Worm (Caenorhabditis elegans): ENCODE measurements around the gene F43C1.7.

Gene F43C1.7

ce11 chrIII:4228008-4228407, 14.4 kb downstream of the F43C1.7 start, which contains the start of gene mpk-1:
Gene mpk-1 (minus strand): TSS chrIII:4228108.
- TF ChIP-seq F37B4.10 (GFP tag; IDR thresholded peaks at IDR 0.05) (no peak), nhr-90 (tag; optimal IDR thresholded peaks at IDR 0.05) (no peak), K12H6.12 (tag; optimal IDR thresholded peaks at IDR 0.05) (no peak), mel-28 (tag; optimal IDR thresholded peaks at IDR 0.05; ENCODE audit: borderline replicate concordance) (no peak), D2030.7 (GFP tag; IDR thresholded peaks at IDR 0.05) (no peak), unc-130 (GFP tag; optimal IDR thresholded peaks at IDR 0.05) (no peak)

- no peak for TF ChIP-seq bed-2 (GFP tag; IDR thresholded peaks at IDR 0.05)
- TF ChIP-seq unc-130 (GFP tag; optimal IDR thresholded peaks at IDR 0.05): no peak
- no peak for TF ChIP-seq F10E7.11 (tag; optimal IDR thresholded peaks at IDR 0.05)
- TF ChIP-seq nhr-80 (tag; optimal IDR thresholded peaks at IDR 0.05): peak; percentile 65
- TF ChIP-seq lin-26 (GFP tag; IDR thresholded peaks at IDR 0.05): no peak
- no peak for TF ChIP-seq mcd-1 (GFP tag; IDR thresholded peaks at IDR 0.05)
- TF ChIP-seq dpl-1 (GFP tag; optimal IDR thresholded peaks at IDR 0.05): no peak
- no peak for TF ChIP-seq zfh-2 (GFP tag; conservative IDR thresholded peaks at IDR 0.05)
Measured at ce11 chrIII:4227363-4227762, 15.0 kb downstream of the F43C1.7 start.

ce11 chrIII:4224722-4225121, 17.7 kb downstream of the F43C1.7 start:
- TF ChIP-seq dox-1 (GFP tag; IDR thresholded peaks at IDR 0.05) (no peak), repo-1 (tag; optimal IDR thresholded peaks at IDR 0.05) (no peak), tlf-1 (GFP tag; optimal IDR thresholded peaks at IDR 0.05) (no peak)

DNA sequence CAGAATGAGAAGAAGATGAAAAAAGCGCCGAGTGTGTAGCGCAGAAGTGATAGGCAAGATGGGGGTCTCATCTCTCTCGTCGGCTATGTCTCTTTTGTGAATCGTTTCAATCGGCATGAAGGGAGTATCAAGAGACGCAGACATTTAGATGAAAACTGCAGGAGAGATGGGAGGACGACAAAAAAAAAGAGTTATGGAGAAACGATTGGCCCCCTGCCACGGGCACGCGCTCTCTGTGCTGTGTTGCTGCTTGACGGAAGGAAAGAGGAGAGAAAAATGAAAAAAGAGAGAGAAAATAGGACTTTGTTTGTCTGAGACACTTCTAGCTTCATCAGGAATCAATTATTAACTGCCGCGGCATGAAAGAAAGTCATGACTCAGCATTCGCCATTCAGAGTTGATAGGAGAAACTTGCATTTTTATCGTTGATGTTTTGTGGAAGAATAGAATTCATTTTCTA, 18.7 kb downstream of the F43C1.7 start:
- TF ChIP-seq sea-2 (GFP tag; IDR thresholded peaks at IDR 0.05): no peak
- TF ChIP-seq him-1 (tag; optimal IDR thresholded peaks at IDR 0.05): no peak
- peak; percentile 74 for TF ChIP-seq chd-7 (tag; optimal IDR thresholded peaks at IDR 0.05)
- peak; percentile 7 for TF ChIP-seq die-1 (tag; optimal IDR thresholded peaks at IDR 0.05)
- no peak for TF ChIP-seq F55B11.4 (tag; optimal IDR thresholded peaks at IDR 0.05; ENCODE audit: borderline replicate concordance, insufficient read depth)
- TF ChIP-seq lin-54 (GFP tag; optimal IDR thresholded peaks at IDR 0.05): peak; percentile 41
- peak; percentile 87 for TF ChIP-seq somi-1 (GFP tag; optimal IDR thresholded peaks at IDR 0.05)
- TF ChIP-seq ztf-3 (GFP tag; optimal IDR thresholded peaks at IDR 0.05): peak; percentile 4
- no peak for TF ChIP-seq unc-62 (GFP tag; optimal IDR thresholded peaks at IDR 0.05)
- peak; percentile 13 for TF ChIP-seq nhr-90 (tag; optimal IDR thresholded peaks at IDR 0.05)
- TF ChIP-seq hmg-1.2 (GFP tag; IDR thresholded peaks at IDR 0.05): peak; percentile 81; the same call in 1 of the 2 replicates
- TF ChIP-seq nfyb-1 (GFP tag; IDR thresholded peaks at IDR 0.05): peak; percentile 85
- TF ChIP-seq Y53G8AR.9 (GFP tag; conservative IDR thresholded peaks at IDR 0.05): 0 out of 2 replicates have a peak, but pooled peaks have one; percentile 44
- TF ChIP-seq cebp-2 (GFP tag; IDR thresholded peaks at IDR 0.05): no peak
- TF ChIP-seq snpc-4 (GFP tag; optimal IDR thresholded peaks at IDR 0.05): no peak
- peak in 2 of 4 experiments; percentile 35 to 60 for TF ChIP-seq snpc-4 (tag; optimal IDR thresholded peaks at IDR 0.05)
- TF ChIP-seq dox-1 (GFP tag; IDR thresholded peaks at IDR 0.05): peak; percentile 86
- TF ChIP-seq lin-40 (tag; optimal IDR thresholded peaks at IDR 0.05): peak; percentile 82
- 0 out of 2 replicates have a peak, but pooled peaks have one; percentile 38 for TF ChIP-seq let-526 (GFP tag; IDR thresholded peaks at IDR 0.05)
- TF ChIP-seq ZK185.1 (tag; optimal IDR thresholded peaks at IDR 0.05; ENCODE audit: poor library complexity, severe bottlenecking): peak; percentile 24
- no peak for TF ChIP-seq F57A8.1 (GFP tag; optimal IDR thresholded peaks at IDR 0.05)
- TF ChIP-seq ceh-79 (tag; optimal IDR thresholded peaks at IDR 0.05): no peak
- peak; percentile 91 for TF ChIP-seq nhr-80 (tag; optimal IDR thresholded peaks at IDR 0.05)
- no peak for TF ChIP-seq attf-6 (GFP tag; IDR thresholded peaks at IDR 0.05)
- peak; percentile 77; the same call in 1 of the 2 replicates for TF ChIP-seq K11D2.4 (GFP tag; IDR thresholded peaks at IDR 0.05)
- 0 out of 2 replicates have a peak, but pooled peaks have one; percentile 38 for TF ChIP-seq C06A6.2 (GFP tag; conservative IDR thresholded peaks at IDR 0.05)
- peak; percentile 89 for TF ChIP-seq K12H6.12 (tag; optimal IDR thresholded peaks at IDR 0.05)
- TF ChIP-seq B0336.3 (GFP tag; IDR thresholded peaks at IDR 0.05): peak; percentile 76
- no peak for TF ChIP-seq cebp-1 (GFP tag; IDR thresholded peaks at IDR 0.05)
- peak; percentile 79 for TF ChIP-seq cebp-1 (tag; optimal IDR thresholded peaks at IDR 0.05)
- TF ChIP-seq atf-7 (tag; optimal IDR thresholded peaks at IDR 0.05): peak; percentile 58
- peak; percentile 42 for TF ChIP-seq tbp1 (GFP tag; optimal IDR thresholded peaks at IDR 0.05)
